Fruit fly (Drosophila melanogaster): ENCODE data around the gene dpr9.

Gene dpr9

DNA sequence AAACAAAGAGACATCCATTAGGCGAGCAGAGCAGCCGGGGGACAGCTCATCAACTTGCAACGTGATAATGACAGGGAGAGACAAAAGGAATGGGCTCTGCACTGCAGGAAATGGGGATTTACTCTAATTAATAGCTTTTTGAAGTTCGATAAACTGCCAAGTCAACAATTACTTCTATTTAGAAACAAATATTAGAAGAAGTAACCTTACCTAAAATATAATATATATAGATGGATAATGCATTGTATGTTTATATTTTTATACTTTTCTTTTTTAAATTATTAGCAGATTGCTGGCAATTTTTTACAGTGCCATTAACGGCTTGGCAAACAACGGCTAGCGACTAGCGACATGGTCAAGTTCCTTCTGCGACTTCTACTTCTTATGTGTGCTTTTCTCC is 36.6 kb upstream of the dpr9 start (continued):
- TF ChIP-seq cyc (GFP tag; optimal IDR thresholded peaks at IDR 0.05), result no peak
- no peak for TF ChIP-seq CG1621 (tag; optimal IDR thresholded peaks at IDR 0.05)
- TF ChIP-seq CG8119 (GFP tag; IDR thresholded peaks at IDR 0.05), result peak; percentile 54
- peak; percentile 51; the same call in 1 of the 3 replicates for TF ChIP-seq CG6163 (GFP tag; IDR thresholded peaks at IDR 0.05)
- TF ChIP-seq CG8632 (GFP tag; optimal IDR thresholded peaks at IDR 0.05), result no peak
- no peak for TF ChIP-seq CG10669 (GFP tag; optimal IDR thresholded peaks at IDR 0.05)
- TF ChIP-seq Hr39 (GFP tag; optimal IDR thresholded peaks at IDR 0.05), result no peak
- TF ChIP-seq Blimp-1 (GFP tag; optimal IDR thresholded peaks at IDR 0.05), result no peak
- no peak for TF ChIP-seq CG8319 (GFP tag; optimal IDR thresholded peaks at IDR 0.05)
- TF ChIP-seq CG4318 (GFP tag; optimal IDR thresholded peaks at IDR 0.05), result peak; percentile 49
- no peak for TF ChIP-seq CG11294 (GFP tag; IDR thresholded peaks at IDR 0.05)
- TF ChIP-seq CG34406 (GFP tag; optimal IDR thresholded peaks at IDR 0.05), result no peak
- TF ChIP-seq Sox14 (GFP tag; optimal IDR thresholded peaks at IDR 0.05), result no peak
- TF ChIP-seq Hr38 (GFP tag; optimal IDR thresholded peaks at IDR 0.05), result no peak
- TF ChIP-seq Smox (GFP tag; optimal IDR thresholded peaks at IDR 0.05), result no peak

- TF ChIP-seq pdm3 (GFP tag; optimal IDR thresholded peaks at IDR 0.05), result peak; percentile 37
- TF ChIP-seq CG10669 (GFP tag; optimal IDR thresholded peaks at IDR 0.05), result no peak
- TF ChIP-seq CG6808 (GFP tag; optimal IDR thresholded peaks at IDR 0.05), result peak; percentile 50
- no peak for TF ChIP-seq fkh (GFP tag; optimal IDR thresholded peaks at IDR 0.05)
- TF ChIP-seq Eip75B (GFP tag; optimal IDR thresholded peaks at IDR 0.05), result peak; percentile 80
- no peak for TF ChIP-seq Ets21C (GFP tag; optimal IDR thresholded peaks at IDR 0.05)
- peak; percentile 57; the same call in 1 of the 2 replicates for TF ChIP-seq CG15336 (GFP tag; IDR thresholded peaks at IDR 0.05)
- peak; percentile 67 for TF ChIP-seq ss (GFP tag; optimal IDR thresholded peaks at IDR 0.05)
- TF ChIP-seq CG16779 (tag; optimal IDR thresholded peaks at IDR 0.05), result peak; percentile 8
- peak; percentile 75 for TF ChIP-seq CG8119 (GFP tag; IDR thresholded peaks at IDR 0.05)
- no peak for TF ChIP-seq CG6792 (GFP tag; optimal IDR thresholded peaks at IDR 0.05)
- TF ChIP-seq Lpt (GFP tag; optimal IDR thresholded peaks at IDR 0.05), result peak; percentile 59
- peak; percentile 57; the same call in 2 of the 3 replicates for TF ChIP-seq eg (GFP tag; IDR thresholded peaks at IDR 0.05)
- peak; percentile 9 for TF ChIP-seq CG7368 (GFP tag; optimal IDR thresholded peaks at IDR 0.05)
- TF ChIP-seq CG34406 (GFP tag; optimal IDR thresholded peaks at IDR 0.05), result peak; percentile 26
- peak; percentile 39 for TF ChIP-seq net (GFP tag; optimal IDR thresholded peaks at IDR 0.05)
- TF ChIP-seq CG4318 (GFP tag; optimal IDR thresholded peaks at IDR 0.05), result no peak
- TF ChIP-seq CG6163 (GFP tag; IDR thresholded peaks at IDR 0.05), result peak; percentile 88
- peak in 1 of 2 experiments; percentile 39 for TF ChIP-seq salr (GFP tag; optimal IDR thresholded peaks at IDR 0.05)
- peak; percentile 15 for TF ChIP-seq CG8319 (GFP tag; optimal IDR thresholded peaks at IDR 0.05)
- peak; percentile 7 for TF ChIP-seq vri (GFP tag; optimal IDR thresholded peaks at IDR 0.05)
- peak; percentile 39 for TF ChIP-seq CG3032 (tag; optimal IDR thresholded peaks at IDR 0.05)
- TF ChIP-seq Met (GFP tag; optimal IDR thresholded peaks at IDR 0.05), result no peak
- peak; percentile 68 for TF ChIP-seq dsx (GFP tag; optimal IDR thresholded peaks at IDR 0.05; ENCODE audit: poor library complexity, severe bottlenecking)
- peak; percentile 38 for TF ChIP-seq CG3919 (GFP tag; optimal IDR thresholded peaks at IDR 0.05)
- no peak for TF ChIP-seq esn (GFP tag; optimal IDR thresholded peaks at IDR 0.05)
- peak; percentile 29 for TF ChIP-seq spab (GFP tag; optimal IDR thresholded peaks at IDR 0.05)
- TF ChIP-seq Eip78C (GFP tag), result peak; percentile 88
- TF ChIP-seq CG9139 (GFP tag; optimal IDR thresholded peaks at IDR 0.05), result peak; percentile 7
- TF ChIP-seq Ets96B (tag; optimal IDR thresholded peaks at IDR 0.05), result peak; percentile 38
- peak; percentile 20 for TF ChIP-seq CG8632 (GFP tag; optimal IDR thresholded peaks at IDR 0.05)
- TF ChIP-seq CG6854 (GFP tag; optimal IDR thresholded peaks at IDR 0.05), result no peak
These were observed 35.2 kb upstream of the dpr9 start for dm6 chr3R:15112232-15112631.

All from whole organism, prepupa.